Fruit fly (Drosophila melanogaster) whole organism, embryonic: Measurements from ENCODE around the gene CG14431.
A peak's percentile ranks its signal among the peaks of the same experiment; 100 is the strongest.

Source experiments
- CG10543 ChIP-seq: fragments of 200-800 bp; sonication (Bioruptor generic); optimal IDR thresholded peaks from 3 replicates; lab custom pipeline; 2017; ENCODE audit warnings: missing biosample characterization, mild to moderate bottlenecking, missing genetic modification characterization, moderate library complexity
- CG12219 ChIP-seq: fragments of 200-800 bp; sonication (Bioruptor generic); optimal IDR thresholded peaks from 3 replicates; lab custom pipeline; 2018; ENCODE audit warnings: missing biosample characterization, mild to moderate bottlenecking, missing genetic modification characterization
- CG14441 ChIP-seq: fragments of 200-800 bp; sonication (Bioruptor generic); IDR thresholded peaks from 2 replicates; pipeline ENCODE4 v1.3.6; 2022; ENCODE audit warnings: missing biosample characterization, missing genetic modification characterization
- CG1647 ChIP-seq: fragments of 200-800 bp; sonication (Bioruptor generic); optimal IDR thresholded peaks from 3 replicates; lab custom pipeline; 2016; ENCODE audit warnings: missing biosample characterization, missing genetic modification characterization
- CG17568 ChIP-seq: fragments of 200-800 bp; sonication (Bioruptor generic); optimal IDR thresholded peaks from 2 replicates; lab custom pipeline; 2018; ENCODE audit warnings: missing biosample characterization, mild to moderate bottlenecking, missing genetic modification characterization, moderate library complexity
- CG17829 ChIP-seq: fragments of 200-800 bp; optimal IDR thresholded peaks from 2 replicates; lab custom pipeline; 2019; ENCODE audit warnings: missing biosample characterization, mild to moderate bottlenecking, missing genetic modification characterization, moderate library complexity
- CG1792 ChIP-seq: fragments of 200-800 bp; sonication (Bioruptor generic); optimal IDR thresholded peaks from 2 replicates; lab custom pipeline; 2016; ENCODE audit warnings: missing biosample characterization, missing genetic modification characterization
- CG18476 ChIP-seq: fragments of 200-800 bp; sonication (Bioruptor generic); optimal IDR thresholded peaks from 2 replicates; lab custom pipeline; 2016; ENCODE audit warnings: missing biosample characterization, mild to moderate bottlenecking, missing genetic modification characterization
- CG2875 ChIP-seq: fragments of 200-800 bp; sonication (Bioruptor generic); optimal IDR thresholded peaks from 2 replicates; lab custom pipeline; 2017; ENCODE audit warnings: missing biosample characterization, mild to moderate bottlenecking, missing genetic modification characterization, missing genetic modification reagents
- CG30020 ChIP-seq: fragments of 200-800 bp; optimal IDR thresholded peaks from 2 replicates; lab custom pipeline; 2019; ENCODE audit warnings: missing biosample characterization, mild to moderate bottlenecking, missing genetic modification characterization, moderate library complexity
- CG32772 ChIP-seq: fragments of 200-800 bp; sonication (Bioruptor generic); IDR thresholded peaks from 2 replicates; pipeline ENCODE4 v1.3.6; 2022; ENCODE audit warnings: missing biosample characterization, missing genetic modification characterization
- CG34422 ChIP-seq: fragments of 200-800 bp; sonication (Bioruptor generic); IDR thresholded peaks from 3 replicates; pipeline ENCODE4 v1.3.6; 2022; ENCODE audit warnings: missing biosample characterization, missing genetic modification characterization
- CG4404 ChIP-seq: fragments of 200-800 bp; sonication (Bioruptor generic); IDR thresholded peaks from 2 replicates; pipeline ENCODE4 v1.3.6; 2022; ENCODE audit warnings: missing biosample characterization, missing genetic modification characterization
- CG7556 ChIP-seq: fragments of 200-800 bp; sonication (Bioruptor generic); optimal IDR thresholded peaks from 2 replicates; lab custom pipeline; 2017; ENCODE audit warnings: missing biosample characterization, mild to moderate bottlenecking, missing genetic modification characterization
- CG7786 ChIP-seq: fragments of 200-800 bp; sonication (Bioruptor generic); optimal IDR thresholded peaks from 2 replicates; lab custom pipeline; 2016; ENCODE audit warnings: missing biosample characterization, missing genetic modification characterization
- CG8924 ChIP-seq: fragments of 200-800 bp; optimal IDR thresholded peaks from 3 replicates; lab custom pipeline; 2019; ENCODE audit warnings: missing biosample characterization, mild to moderate bottlenecking, missing genetic modification characterization, moderate library complexity
- CG9609 ChIP-seq: fragments of 200-800 bp; sonication (Bioruptor generic); optimal IDR thresholded peaks from 3 replicates; lab custom pipeline; 2016; ENCODE audit warnings: missing biosample characterization, missing genetic modification characterization
- CHES-1-like ChIP-seq: fragments of 200-800 bp; sonication (Bioruptor generic); optimal IDR thresholded peaks from 2 replicates; lab custom pipeline; 2016; ENCODE audit warnings: missing biosample characterization, missing genetic modification characterization
- CTCF ChIP-seq: fragments of 200-800 bp; sonication (Bioruptor generic); optimal IDR thresholded peaks from 2 replicates; lab custom pipeline; 2017; ENCODE audit warnings: missing biosample characterization, mild to moderate bottlenecking, missing genetic modification characterization, moderate library complexity
- Dip3 ChIP-seq: fragments of 200-800 bp; sonication (Bioruptor generic); optimal IDR thresholded peaks from 3 replicates; lab custom pipeline; 2016; ENCODE audit warnings: missing biosample characterization, missing genetic modification characterization
- Fer3 ChIP-seq: fragments of 200-800 bp; sonication (Bioruptor generic); optimal IDR thresholded peaks from 2 replicates; lab custom pipeline; 2018; ENCODE audit warnings: missing biosample characterization, mild to moderate bottlenecking, missing genetic modification characterization, moderate library complexity
- HLH3B ChIP-seq: fragments of 200-800 bp; sonication (Bioruptor generic); IDR thresholded peaks from 2 replicates; pipeline ENCODE4 v1.3.6; 2022; ENCODE audit warnings: missing biosample characterization, missing genetic modification characterization
- Hr78 ChIP-seq, 2 experiments: fragments of 200-800 bp in 1 of 2; fragments of >200 bp in 1 of 2; sonication (Bioruptor generic) in 1 of 2; optimal IDR thresholded peaks; 2 replicates each; lab custom pipeline; 2017 to 2019; ENCODE audit warnings: missing biosample characterization in 2 of 2, missing genetic modification characterization in 2 of 2, mild to moderate bottlenecking in 1 of 2, moderate library complexity in 1 of 2
- Lim3 ChIP-seq: fragments of 200-800 bp; sonication (Bioruptor generic); IDR thresholded peaks from 2 replicates; pipeline ENCODE4 v1.3.6; 2022; ENCODE audit warnings: missing biosample characterization, missing genetic modification characterization
- MTF-1 ChIP-seq: fragments of 200-800 bp; sonication (Bioruptor generic); optimal IDR thresholded peaks from 2 replicates; lab custom pipeline; 2018; ENCODE audit warnings: missing biosample characterization, mild to moderate bottlenecking, missing genetic modification characterization, borderline replicate concordance
- Neu2 ChIP-seq: fragments of 200-800 bp; sonication (Bioruptor generic); optimal IDR thresholded peaks from 3 replicates; lab custom pipeline; 2016; ENCODE audit warnings: missing biosample characterization, missing genetic modification characterization, borderline replicate concordance
- Oaz ChIP-seq: fragments of 200-800 bp; sonication (Bioruptor generic); IDR thresholded peaks from 2 replicates; pipeline ENCODE4 v1.3.6; 2022; ENCODE audit warnings: missing biosample characterization, missing genetic modification characterization
- Optix ChIP-seq: fragments of 200-800 bp; sonication (Bioruptor generic); IDR thresholded peaks from 3 replicates; pipeline ENCODE4 v1.3.6; 2022; ENCODE audit warnings: missing biosample characterization, missing genetic modification characterization
- Side ChIP-seq: fragments of 200-800 bp; sonication (Bioruptor generic); optimal IDR thresholded peaks from 2 replicates; lab custom pipeline; 2016; ENCODE audit warnings: missing biosample characterization, missing genetic modification characterization
- Sox102F ChIP-seq: fragments of 200-800 bp; sonication (Bioruptor generic); optimal IDR thresholded peaks from 2 replicates; lab custom pipeline; 2018; ENCODE audit warnings: missing biosample characterization, mild to moderate bottlenecking, missing genetic modification characterization, moderate library complexity
- abd-A ChIP-seq: fragments of 200-800 bp; sonication (Bioruptor generic); optimal IDR thresholded peaks from 3 replicates; lab custom pipeline; 2019; ENCODE audit warnings: missing biosample characterization, mild to moderate bottlenecking, missing genetic modification characterization, moderate library complexity
- ac ChIP-seq: fragments of 200-800 bp; sonication (Bioruptor generic); optimal IDR thresholded peaks from 3 replicates; lab custom pipeline; 2017; ENCODE audit warnings: missing biosample characterization, mild to moderate bottlenecking, missing genetic modification characterization
- ato ChIP-seq: fragments of 200-800 bp; sonication (Bioruptor generic); IDR thresholded peaks from 2 replicates; pipeline ENCODE4 v1.3.6; 2022; ENCODE audit warnings: missing biosample characterization, missing genetic modification characterization; ENCODE audit not compliant: partially characterized antibody
- bsh ChIP-seq, 2 experiments: fragments of 200-800 bp; sonication (Bioruptor generic); optimal IDR thresholded peaks; 2 replicates each; lab custom pipeline; 2017 to 2018; ENCODE audit warnings: mild to moderate bottlenecking in 2 of 2, missing biosample characterization in 2 of 2, missing genetic modification characterization in 2 of 2, moderate library complexity in 1 of 2
- chif ChIP-seq, 2 experiments: fragments of 200-800 bp; sonication (Bioruptor generic); optimal IDR thresholded peaks; 3 replicates each; lab custom pipeline; 2016; ENCODE audit warnings: missing biosample characterization in 2 of 2, missing genetic modification characterization in 2 of 2
- da ChIP-seq: fragments of 200-800 bp; sonication (Bioruptor generic); optimal IDR thresholded peaks from 2 replicates; lab custom pipeline; 2016; ENCODE audit warnings: missing biosample characterization, missing genetic modification characterization
- dmrt99B ChIP-seq: fragments of 200-800 bp; sonication (Bioruptor generic); optimal IDR thresholded peaks from 2 replicates; lab custom pipeline; 2018; ENCODE audit warnings: missing biosample characterization, mild to moderate bottlenecking, missing genetic modification characterization, moderate library complexity
- gem ChIP-seq: fragments of 200-800 bp; sonication (Bioruptor generic); optimal IDR thresholded peaks from 2 replicates; lab custom pipeline; 2019; ENCODE audit warnings: missing biosample characterization, mild to moderate bottlenecking, missing genetic modification characterization, moderate library complexity
- h ChIP-seq: fragments of >200 bp; optimal IDR thresholded peaks from 2 replicates; lab custom pipeline; 2017
- ham ChIP-seq: fragments of 200-800 bp; sonication (Bioruptor generic); IDR thresholded peaks from 2 replicates; pipeline ENCODE4 v1.3.6; 2022; ENCODE audit warnings: missing biosample characterization, missing genetic modification characterization
- jing ChIP-seq: fragments of 200-800 bp; sonication (Bioruptor generic); optimal IDR thresholded peaks from 2 replicates; lab custom pipeline; 2018; ENCODE audit warnings: missing biosample characterization, mild to moderate bottlenecking, missing genetic modification characterization
- luna ChIP-seq: fragments of 200-800 bp; sonication (Bioruptor generic); optimal IDR thresholded peaks from 2 replicates; lab custom pipeline; 2016; ENCODE audit warnings: missing biosample characterization, missing genetic modification characterization
- nau ChIP-seq: fragments of 200-800 bp; sonication (Bioruptor generic); optimal IDR thresholded peaks from 3 replicates; lab custom pipeline; 2017; ENCODE audit warnings: missing biosample characterization, mild to moderate bottlenecking, missing genetic modification characterization, missing genetic modification reagents
- nom ChIP-seq: fragments of 200-800 bp; sonication (Bioruptor generic); optimal IDR thresholded peaks from 2 replicates; lab custom pipeline; 2017; ENCODE audit warnings: missing biosample characterization, missing genetic modification characterization, mild to moderate bottlenecking, moderate library complexity, missing genetic modification reagents
- odd ChIP-seq: fragments of 200-800 bp; sonication (Bioruptor generic); optimal IDR thresholded peaks from 2 replicates; lab custom pipeline; 2017; ENCODE audit warnings: missing biosample characterization, mild to moderate bottlenecking, missing genetic modification characterization
- pb ChIP-seq: fragments of 200-800 bp; sonication (Bioruptor generic); optimal IDR thresholded peaks from 3 replicates; lab custom pipeline; 2016; ENCODE audit warnings: missing biosample characterization, missing genetic modification characterization
- run ChIP-seq: fragments of 200-800 bp; sonication (Bioruptor generic); optimal IDR thresholded peaks from 3 replicates; lab custom pipeline; 2018; ENCODE audit warnings: missing biosample characterization, mild to moderate bottlenecking, missing genetic modification characterization
- sisA ChIP-seq: fragments of 200-800 bp; sonication (Bioruptor generic); IDR thresholded peaks from 2 replicates; pipeline ENCODE4 v1.3.6; 2022; ENCODE audit warnings: missing biosample characterization, missing genetic modification characterization
- slou ChIP-seq: fragments of 200-800 bp; sonication (Bioruptor generic); optimal IDR thresholded peaks from 3 replicates; lab custom pipeline; 2016; ENCODE audit warnings: missing biosample characterization, missing genetic modification characterization
- stwl ChIP-seq: fragments of 200-800 bp; sonication (Bioruptor generic); optimal IDR thresholded peaks from 3 replicates; lab custom pipeline; 2018; ENCODE audit warnings: missing biosample characterization, mild to moderate bottlenecking, missing genetic modification characterization, moderate library complexity
- trem ChIP-seq: fragments of 200-800 bp; optimal IDR thresholded peaks from 3 replicates; lab custom pipeline; 2019; ENCODE audit warnings: missing biosample characterization, mild to moderate bottlenecking, missing genetic modification characterization, moderate library complexity
- usp ChIP-seq: fragments of >200 bp; optimal IDR thresholded peaks from 2 replicates; lab custom pipeline; 2017; ENCODE audit warnings: missing biosample characterization, missing genetic modification characterization

The CG14431 gene

dm6 chrX:6973340-6973739 lies 65.3 kb downstream of the CG14431 start, which contains the start of gene CG3040 (continued):
- TF ChIP-seq ham (GFP tag; lab: Robert Waterston, UW) (no peak), chif (GFP tag; optimal IDR thresholded peaks at IDR 0.05; lab: Kevin White, UChicago) (peak in 1 of 2 experiments; percentile 23), CG18476 (no peak), CG1647 (GFP tag; lab: Kevin White, UChicago) (no peak), luna (GFP tag; lab: Kevin White, UChicago) (no peak), pb (no peak), run (tag; lab: Kevin White, UChicago) (no peak), Lim3 (no peak), slou (no peak), ac (GFP tag; lab: Kevin White, UChicago) (no peak), Oaz (GFP tag; lab: Robert Waterston, UW) (no peak), nau (GFP tag; lab: Kevin White, UChicago) (no peak), Optix (no peak), Fer3 (tag; lab: Kevin White, UChicago) (peak; percentile 26), nom (GFP tag; lab: Kevin White, UChicago) (peak; percentile 9), CG1792 (GFP tag; lab: Kevin White, UChicago) (no peak), MTF-1 (GFP tag; lab: Kevin White, UChicago) (no peak), Hr78 (GFP tag; optimal IDR thresholded peaks at IDR 0.05; lab: Kevin White, UChicago) (no peak), CG7556 (peak; percentile 20), CG32772 (0 out of 2 replicates have a peak, but pooled peaks have one; percentile 14), CG12219 (no peak), trem (tag; lab: Kevin White, UChicago) (peak; percentile 46), CG8924 (tag; lab: Kevin White, UChicago) (peak; percentile 42), dmrt99B (peak; percentile 37), sisA (GFP tag; lab: Robert Waterston, UW) (no peak), Side (no peak), Sox102F (GFP tag; lab: Kevin White, UChicago) (peak; percentile 53), CTCF (GFP tag; lab: Kevin White, UChicago) (peak; percentile 42), CG7786 (peak; percentile 4), CG17568 (peak; percentile 32), da (GFP tag; lab: Kevin White, UChicago) (no peak), CG9609 (GFP tag; lab: Kevin White, UChicago) (no peak), jing (GFP tag; lab: Kevin White, UChicago) (no peak), gem (tag; lab: Kevin White, UChicago) (peak; percentile 53), Dip3 (GFP tag; lab: Kevin White, UChicago) (peak; percentile 1), Neu2 (GFP tag; lab: Kevin White, UChicago) (no peak), CG17829 (tag; lab: Kevin White, UChicago) (peak; percentile 34), CG34422 (no peak), CHES-1-like (GFP tag; lab: Kevin White, UChicago) (no peak), ato (GFP tag; lab: Robert Waterston, UW) (no peak), usp (GFP tag; lab: Kevin White, UChicago) (no peak), CG10543 (GFP tag; lab: Kevin White, UChicago) (no peak), h (lab: Kevin White, UChicago) (no peak), odd (GFP tag; lab: Kevin White, UChicago) (no peak), CG4404 (GFP tag; lab: Robert Waterston, UW) (no peak), bsh (GFP tag; optimal IDR thresholded peaks at IDR 0.05; lab: Kevin White, UChicago) (peak in 1 of 2 experiments; percentile 36), CG14441 (no peak), abd-A (tag; lab: Kevin White, UChicago) (peak; percentile 15), CG30020 (tag; lab: Kevin White, UChicago) (peak; percentile 2), stwl (tag; lab: Kevin White, UChicago) (peak; percentile 57), HLH3B (GFP tag; lab: Robert Waterston, UW) (no peak), CG2875 (GFP tag; lab: Kevin White, UChicago) (no peak)
